Fruit fly (Drosophila melanogaster) S2 (cell line): ENCODE data around the gene CG8379.

Experiments used
- CG8478 ChIP-seq: fragments of >200 bp; optimal IDR thresholded peaks from 2 replicates; lab custom pipeline; 2018
- CTCF ChIP-seq, 2 experiments: fragments of >200 bp; optimal IDR thresholded peaks; 2 replicates each; lab custom pipeline; 2018

DNA sequence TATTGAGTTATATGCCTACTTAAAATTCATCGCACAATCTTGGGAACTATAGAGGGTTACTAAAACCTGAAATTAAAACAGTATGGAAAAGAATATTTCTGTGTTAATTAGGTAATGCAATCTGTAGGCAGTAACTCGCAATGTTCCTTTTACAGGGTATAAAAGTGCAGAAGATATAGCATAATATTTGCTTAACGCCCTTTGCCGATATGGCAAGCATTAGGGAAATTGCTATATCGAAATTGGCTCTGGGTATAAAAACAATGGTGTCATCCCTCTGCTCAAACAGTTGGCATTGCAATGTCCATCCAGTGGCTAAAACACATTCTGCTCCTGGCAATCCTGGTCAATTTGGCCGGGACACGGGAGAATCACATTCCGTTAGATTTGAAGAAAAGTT lies 29.8 kb upstream of the CG8379 start, which contains the start of gene Ir85a:
- no peak for TF ChIP-seq CG8478 (lab: Kevin White, UChicago)
- TF ChIP-seq CTCF (optimal IDR thresholded peaks at IDR 0.05; lab: Kevin White, UChicago), result no peak
